Worm (Caenorhabditis elegans) whole organism, L1 larva: ENCODE data around the gene txt-18.

Source experiments
- C16A3.4 ChIP-seq: fragments of 150-350 bp; optimal IDR thresholded peaks from 2 replicates; lab custom pipeline; 2014; ENCODE audit warnings: missing biosample characterization, missing genetic modification characterization
- aha-1 ChIP-seq: fragments of 150-350 bp; optimal IDR thresholded peaks from 2 replicates; lab custom pipeline; 2014; ENCODE audit warnings: missing biosample characterization, missing genetic modification characterization
- alr-1 ChIP-seq: fragments of 200-800 bp; sonication (Bioruptor generic); optimal IDR thresholded peaks from 2 replicates; lab custom pipeline; 2018; ENCODE audit warnings: borderline replicate concordance, mild to moderate bottlenecking, missing genetic modification characterization, missing compliant biosample characterization
- blmp-1 ChIP-seq: fragments of 150-350 bp; optimal IDR thresholded peaks from 2 replicates; lab custom pipeline; 2014; ENCODE audit warnings: missing biosample characterization, missing genetic modification characterization
- ceh-63 ChIP-seq: fragments of 200-800 bp; sonication (Bioruptor generic); optimal IDR thresholded peaks from 2 replicates; lab custom pipeline; 2018; ENCODE audit warnings: mild to moderate bottlenecking, missing genetic modification characterization, missing compliant biosample characterization
- ceh-8 ChIP-seq: fragments of 200-800 bp; sonication (Bioruptor generic); optimal IDR thresholded peaks from 2 replicates; lab custom pipeline; 2018; ENCODE audit warnings: mild to moderate bottlenecking, missing genetic modification characterization, moderate library complexity, missing compliant biosample characterization
- ceh-82 ChIP-seq, 3 experiments: fragments of 150-350 bp in 1 of 3; sonication (generic microtip) in 2 of 3; optimal IDR thresholded peaks; 2 replicates each; lab custom pipeline; 2014 to 2017; ENCODE audit warnings: missing biosample characterization in 3 of 3, missing genetic modification characterization in 3 of 3
- ceh-88 ChIP-seq: fragments of 200-800 bp; sonication (Bioruptor generic); IDR thresholded peaks from 2 replicates; pipeline ENCODE4 v1.3.6; 2022; ENCODE audit warnings: missing genetic modification characterization, missing compliant biosample characterization
- ces-1 ChIP-seq: fragments of 150-350 bp; optimal IDR thresholded peaks from 2 replicates; lab custom pipeline; 2014; ENCODE audit warnings: missing biosample characterization, missing genetic modification reagents, missing genetic modification characterization
- dsc-1 ChIP-seq: sonication (generic microtip); optimal IDR thresholded peaks from 2 replicates; lab custom pipeline; 2016; ENCODE audit warnings: mild to moderate bottlenecking, missing genetic modification characterization, missing compliant biosample characterization
- efl-3 ChIP-seq: fragments of 200-800 bp; sonication (Bioruptor generic); optimal IDR thresholded peaks from 2 replicates; lab custom pipeline; 2018; ENCODE audit warnings: mild to moderate bottlenecking, missing genetic modification characterization, missing compliant biosample characterization
- elt-2 ChIP-seq: sonication (generic microtip); optimal IDR thresholded peaks from 2 replicates; lab custom pipeline; 2016; ENCODE audit warnings: missing genetic modification characterization, mild to moderate bottlenecking, inconsistent platforms, missing compliant biosample characterization, missing genetic modification reagents
- elt-3 ChIP-seq, 6 experiments: fragments of 150-350 bp in 1 of 6; sonication (generic microtip); optimal IDR thresholded peaks; 2 replicates each; lab custom pipeline; 2017 to 2018; ENCODE audit warnings: missing biosample characterization in 6 of 6, missing genetic modification characterization in 6 of 6, inconsistent platforms in 1 of 6
- ets-5 ChIP-seq: fragments of 200-800 bp; sonication (Bioruptor generic); IDR thresholded peaks from 2 replicates; pipeline ENCODE4 v1.3.6; 2022; ENCODE audit warnings: missing genetic modification characterization, missing compliant biosample characterization
- fkh-8 ChIP-seq: sonication (generic microtip); optimal IDR thresholded peaks from 2 replicates; lab custom pipeline; 2016; ENCODE audit warnings: mild to moderate bottlenecking, missing genetic modification characterization, missing compliant biosample characterization
- fos-1 ChIP-seq: fragments of 150-350 bp; optimal IDR thresholded peaks from 2 replicates; lab custom pipeline; 2014; ENCODE audit warnings: missing biosample characterization, missing genetic modification characterization
- grh-1 ChIP-seq: fragments of 200-800 bp; sonication (Bioruptor generic); IDR thresholded peaks from 2 replicates; pipeline ENCODE4 v1.3.6; 2022; ENCODE audit warnings: missing genetic modification reagents, missing genetic modification characterization, missing compliant biosample characterization
- isw-1 ChIP-seq: fragments of 200-800 bp; sonication (Bioruptor generic); IDR thresholded peaks from 2 replicates; pipeline ENCODE4 v1.3.6; 2022; ENCODE audit warnings: missing genetic modification characterization, missing compliant biosample characterization
- lin-15B ChIP-seq: fragments of 150-350 bp; sonication (generic microtip); optimal IDR thresholded peaks from 3 replicates; lab custom pipeline; 2014; ENCODE audit warnings: missing biosample characterization, missing genetic modification characterization
- lin-35 ChIP-seq, 2 experiments: fragments of 150-350 bp; optimal IDR thresholded peaks; 2 replicates each; lab custom pipeline; 2014; ENCODE audit warnings: missing biosample characterization in 2 of 2, missing genetic modification characterization in 2 of 2, missing genetic modification reagents in 2 of 2
- lir-3 ChIP-seq: sonication (generic microtip); optimal IDR thresholded peaks from 2 replicates; lab custom pipeline; 2016; ENCODE audit warnings: mild to moderate bottlenecking, missing genetic modification characterization, moderate library complexity, missing compliant biosample characterization; ENCODE audit not compliant: poor library complexity
- lsy-2 ChIP-seq, 2 experiments: fragments of 150-350 bp; optimal IDR thresholded peaks; 2 replicates each; lab custom pipeline; 2014; ENCODE audit warnings: missing biosample characterization in 2 of 2, missing genetic modification characterization in 2 of 2
- mab-9 ChIP-seq: fragments of 200-800 bp; sonication (Bioruptor generic); IDR thresholded peaks from 2 replicates; pipeline ENCODE4 v1.3.6; 2022; ENCODE audit warnings: missing genetic modification reagents, missing genetic modification characterization, missing compliant biosample characterization
- mdl-1 ChIP-seq, 2 experiments: fragments of 150-350 bp; optimal IDR thresholded peaks; 2 replicates each; lab custom pipeline; 2014 to 2017; ENCODE audit warnings: missing biosample characterization in 2 of 2, missing genetic modification characterization in 2 of 2, inconsistent platforms in 1 of 2
- mep-1 ChIP-seq: fragments of 150-350 bp; optimal IDR thresholded peaks from 2 replicates; lab custom pipeline; 2014; ENCODE audit warnings: missing biosample characterization, missing genetic modification characterization
- nhr-12 ChIP-seq: sonication (generic microtip); optimal IDR thresholded peaks from 2 replicates; lab custom pipeline; 2017; ENCODE audit warnings: missing biosample characterization, missing genetic modification characterization
- nhr-19 ChIP-seq: fragments of 200-800 bp; sonication (Bioruptor generic); conservative IDR thresholded peaks from 2 replicates; pipeline ENCODE4 v1.3.6; 2022; ENCODE audit warnings: missing genetic modification characterization, missing compliant biosample characterization
- nhr-237 ChIP-seq: fragments of 150-350 bp; optimal IDR thresholded peaks from 2 replicates; lab custom pipeline; 2014; ENCODE audit warnings: missing biosample characterization, missing genetic modification characterization
- nhr-28 ChIP-seq: fragments of 150-350 bp; optimal IDR thresholded peaks from 2 replicates; lab custom pipeline; 2014; ENCODE audit warnings: missing biosample characterization, missing genetic modification characterization
- nhr-47 ChIP-seq: sonication (generic microtip); optimal IDR thresholded peaks from 2 replicates; lab custom pipeline; 2016; ENCODE audit warnings: mild to moderate bottlenecking, missing genetic modification characterization, moderate library complexity, missing compliant biosample characterization
- nhr-77 ChIP-seq: fragments of 150-350 bp; optimal IDR thresholded peaks from 2 replicates; lab custom pipeline; 2014; ENCODE audit warnings: missing biosample characterization, missing genetic modification characterization
- nhr-84 ChIP-seq: sonication (generic microtip); optimal IDR thresholded peaks from 2 replicates; lab custom pipeline; 2017; ENCODE audit warnings: missing biosample characterization, missing genetic modification characterization
- nhr-85 ChIP-seq: sonication (generic microtip); peaks from one replicate; lab custom pipeline; 2016; ENCODE audit warnings: missing genetic modification characterization, inconsistent platforms, missing compliant biosample characterization
- pag-3 ChIP-seq: sonication (generic microtip); optimal IDR thresholded peaks from 2 replicates; lab custom pipeline; 2017; ENCODE audit warnings: missing genetic modification characterization, mild to moderate bottlenecking, missing compliant biosample characterization, antibody characterized with exemption, borderline replicate concordance; ENCODE audit not compliant: insufficient read depth
- pqm-1 ChIP-seq: sonication (generic microtip); optimal IDR thresholded peaks from 3 replicates; lab custom pipeline; 2017; ENCODE audit warnings: missing biosample characterization, missing genetic modification characterization
- rnt-1 ChIP-seq: sonication (generic microtip); optimal IDR thresholded peaks from 2 replicates; lab custom pipeline; 2016; ENCODE audit warnings: mild to moderate bottlenecking, missing genetic modification characterization, moderate library complexity, missing compliant biosample characterization
- skn-1 ChIP-seq: fragments of 150-350 bp; optimal IDR thresholded peaks from 2 replicates; lab custom pipeline; 2014; ENCODE audit warnings: missing biosample characterization, missing genetic modification characterization
- snpc-4 ChIP-seq: fragments of 150-350 bp; optimal IDR thresholded peaks from 2 replicates; lab custom pipeline; 2014; ENCODE audit warnings: missing biosample characterization, missing genetic modification characterization
- snu-23 ChIP-seq: sonication (generic microtip); optimal IDR thresholded peaks from 2 replicates; lab custom pipeline; 2016; ENCODE audit warnings: missing genetic modification characterization, missing compliant biosample characterization
- sup-37 ChIP-seq: fragments of 200-800 bp; sonication (Bioruptor generic); optimal IDR thresholded peaks from 2 replicates; lab custom pipeline; 2018; ENCODE audit warnings: mild to moderate bottlenecking, missing genetic modification characterization, missing compliant biosample characterization
- tbx-2 ChIP-seq: sonication (generic microtip); optimal IDR thresholded peaks from 2 replicates; lab custom pipeline; 2016; ENCODE audit warnings: missing genetic modification characterization, missing compliant biosample characterization
- tlp-1 ChIP-seq: fragments of 150-350 bp; optimal IDR thresholded peaks from 2 replicates; lab custom pipeline; 2014; ENCODE audit warnings: missing biosample characterization, missing genetic modification characterization
- unc-130 ChIP-seq: fragments of 150-350 bp; optimal IDR thresholded peaks from 2 replicates; lab custom pipeline; 2017; ENCODE audit warnings: missing biosample characterization, missing genetic modification characterization, inconsistent platforms
- vab-15 ChIP-seq: sonication (generic microtip); optimal IDR thresholded peaks from 2 replicates; lab custom pipeline; 2017; ENCODE audit warnings: missing genotype, mild to moderate bottlenecking, missing genetic modification characterization, missing compliant biosample characterization
- xbp-1 ChIP-seq: sonication (generic microtip); optimal IDR thresholded peaks from 2 replicates; lab custom pipeline; 2016; ENCODE audit warnings: missing genetic modification characterization, missing compliant biosample characterization
- zag-1 ChIP-seq: fragments of 150-350 bp; optimal IDR thresholded peaks from 2 replicates; lab custom pipeline; 2014; ENCODE audit warnings: missing biosample characterization, missing genetic modification characterization
- ztf-11 ChIP-seq, 2 experiments: sonication (generic microtip); optimal IDR thresholded peaks; 2 replicates each; lab custom pipeline; 2016 to 2017; ENCODE audit warnings: missing genetic modification characterization in 2 of 2, missing biosample characterization in 1 of 2, missing compliant biosample characterization in 1 of 2
- ztf-4 ChIP-seq: fragments of 150-350 bp; optimal IDR thresholded peaks from 2 replicates; lab custom pipeline; 2014; ENCODE audit warnings: missing biosample characterization, missing genetic modification characterization

txt-18 gene

ce11 chrII:6358232-6358631 is 14.4 kb downstream of the txt-18 start:
- TF ChIP-seq nhr-28 (tag; lab: Kevin White, UChicago) (no peak), snpc-4 (no peak), sup-37 (no peak), alr-1 (tag; lab: Kevin White, UChicago) (no peak), fkh-8 (tag; lab: Kevin White, UChicago) (no peak), isw-1 (no peak), zag-1 (tag; lab: Kevin White, UChicago) (no peak), tbx-2 (tag; lab: Kevin White, UChicago) (no peak), lin-15B (tag; lab: Kevin White, UChicago) (no peak)
- TF ChIP-seq, all 84 proteins: peak for 0

ce11 chrII:6358905-6359304 is 15.0 kb downstream of the txt-18 start, which contains the start of gene C32D5.12:
Gene C32D5.12, minus strand, starts transcription at chrII:6359005.
- no peak for TF ChIP-seq ztf-11 (tag; optimal IDR thresholded peaks at IDR 0.05; lab: Kevin White, UChicago)
- no peak for TF ChIP-seq mab-9
- TF ChIP-seq nhr-85 (tag; lab: Kevin White, UChicago), result no peak
- TF ChIP-seq efl-3 (GFP tag; lab: Kevin White, UChicago), result no peak
- no peak for TF ChIP-seq ceh-88 (GFP tag; lab: Robert Waterston, UW)
- TF ChIP-seq mdl-1 (tag; optimal IDR thresholded peaks at IDR 0.05; lab: Kevin White, UChicago), result no peak
- peak; percentile 28 for TF ChIP-seq blmp-1 (tag; lab: Kevin White, UChicago)

- TF ChIP-seq tbx-2 (tag; lab: Kevin White, UChicago) (peak; percentile 62), nhr-19 (GFP tag; lab: Robert Waterston, UW) (peak; percentile 54), tlp-1 (tag; lab: Kevin White, UChicago) (no peak), lin-15B (tag; lab: Kevin White, UChicago) (peak; percentile 12), lsy-2 (tag; optimal IDR thresholded peaks at IDR 0.05; lab: Kevin White, UChicago) (peak; percentile 72 to 85), isw-1 (no peak), snu-23 (GFP tag; lab: Kevin White, UChicago) (peak; percentile 83), grh-1 (GFP tag; lab: Robert Waterston, UW) (0 out of 2 replicates have a peak, but pooled peaks have one; percentile 34), xbp-1 (tag; lab: Kevin White, UChicago) (peak; percentile 66), fos-1 (tag; lab: Kevin White, UChicago) (peak; percentile 36), ets-5 (no peak), mep-1 (tag; lab: Kevin White, UChicago) (peak; percentile 65), lir-3 (tag; lab: Kevin White, UChicago) (peak; percentile 3), efl-3 (GFP tag; lab: Kevin White, UChicago) (no peak), ztf-4 (peak; percentile 8), skn-1 (peak; percentile 35), nhr-237 (tag; lab: Kevin White, UChicago) (no peak), unc-130 (tag; lab: Kevin White, UChicago) (peak; percentile 75), lin-35 (GFP tag; optimal IDR thresholded peaks at IDR 0.05; lab: Kevin White, UChicago) (peak; percentile 70 to 87), ceh-88 (GFP tag; lab: Robert Waterston, UW) (no peak), pqm-1 (tag; lab: Kevin White, UChicago) (no peak), nhr-28 (tag; lab: Kevin White, UChicago) (no peak), nhr-12 (no peak), nhr-77 (tag; lab: Kevin White, UChicago) (peak; percentile 49), nhr-47 (tag; lab: Kevin White, UChicago) (peak; percentile 74), C16A3.4 (peak; percentile 78), ceh-82 (tag; optimal IDR thresholded peaks at IDR 0.05; lab: Kevin White, UChicago) (peak; percentile 35 to 50 (median 40)), mdl-1 (tag; optimal IDR thresholded peaks at IDR 0.05; lab: Kevin White, UChicago) (no peak), rnt-1 (tag; lab: Kevin White, UChicago) (peak; percentile 78), alr-1 (tag; lab: Kevin White, UChicago) (no peak), fkh-8 (tag; lab: Kevin White, UChicago) (peak; percentile 6), elt-2 (tag; lab: Kevin White, UChicago) (no peak), nhr-84 (no peak), ceh-63 (GFP tag; lab: Kevin White, UChicago) (no peak), pag-3 (tag; lab: Kevin White, UChicago) (no peak), ces-1 (GFP tag; lab: Kevin White, UChicago) (no peak), ceh-8 (GFP tag; lab: Kevin White, UChicago) (no peak), dsc-1 (tag; lab: Kevin White, UChicago) (peak; percentile 53), elt-3 (tag; optimal IDR thresholded peaks at IDR 0.05; lab: Kevin White, UChicago) (peak in 1 of 6 experiments; percentile 37), vab-15 (tag; lab: Kevin White, UChicago) (no peak), aha-1 (tag; lab: Kevin White, UChicago) (no peak)
Measured at ce11 chrII:6360822-6361221, 16.9 kb downstream of the txt-18 start, which contains the start of gene K10B2.4. Gene K10B2.4, minus strand, starts transcription at chrII:6360959.
